Fruit fly (Drosophila melanogaster): Measurements from ENCODE around the gene CG7298.

The CG7298 gene

DNA sequence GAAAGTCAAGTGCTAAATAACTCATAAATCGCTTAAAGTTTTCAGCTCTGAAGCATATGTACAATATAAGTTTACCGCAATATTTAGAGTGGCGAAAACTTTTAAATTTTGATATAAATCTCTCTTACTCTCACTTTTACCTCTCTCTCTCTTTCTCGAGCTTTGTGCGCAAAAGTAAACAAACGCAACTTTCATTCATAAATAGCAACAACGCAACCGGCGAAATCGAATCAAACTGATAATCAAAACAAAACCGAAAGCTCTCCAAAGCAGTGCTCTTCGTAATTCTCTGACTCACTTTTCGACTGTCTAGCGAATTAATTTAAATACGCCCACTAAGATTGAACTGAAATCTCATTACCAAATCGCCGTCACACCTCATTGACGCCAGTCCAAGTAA is 17.6 kb downstream of the CG7298 start:
- TF ChIP-seq CG11294 (GFP tag; IDR thresholded peaks at IDR 0.05): no peak
- no peak for TF ChIP-seq CG10669 (GFP tag; optimal IDR thresholded peaks at IDR 0.05)
- TF ChIP-seq Blimp-1 (GFP tag; optimal IDR thresholded peaks at IDR 0.05): peak; percentile 62
- TF ChIP-seq topi (GFP tag; optimal IDR thresholded peaks at IDR 0.05): no peak
- TF ChIP-seq pdm3 (GFP tag; optimal IDR thresholded peaks at IDR 0.05): no peak
- peak; percentile 65 for TF ChIP-seq Eip78C (GFP tag)

- peak; percentile 61 for TF ChIP-seq Sox102F (GFP tag; optimal IDR thresholded peaks at IDR 0.05)
- peak; percentile 73 for TF ChIP-seq achi (GFP tag; optimal IDR thresholded peaks at IDR 0.05)
- TF ChIP-seq net (GFP tag; optimal IDR thresholded peaks at IDR 0.05): peak; percentile 70
- TF ChIP-seq CG1621 (tag; optimal IDR thresholded peaks at IDR 0.05): peak; percentile 66
- peak; percentile 79 for TF ChIP-seq pdm3 (GFP tag; optimal IDR thresholded peaks at IDR 0.05)
- TF ChIP-seq CG3919 (GFP tag; optimal IDR thresholded peaks at IDR 0.05): peak; percentile 28
- TF ChIP-seq OdsH (GFP tag; optimal IDR thresholded peaks at IDR 0.05): peak; percentile 81
- TF ChIP-seq esn (GFP tag; optimal IDR thresholded peaks at IDR 0.05): peak; percentile 63
- peak; percentile 32 to 65 for TF ChIP-seq salr (GFP tag; optimal IDR thresholded peaks at IDR 0.05)
- TF ChIP-seq CG15336 (GFP tag; IDR thresholded peaks at IDR 0.05): peak; percentile 71
- peak; percentile 81 for TF ChIP-seq acj6 (GFP tag; optimal IDR thresholded peaks at IDR 0.05)
- peak; percentile 31 for TF ChIP-seq CG6276 (GFP tag; optimal IDR thresholded peaks at IDR 0.05)
- TF ChIP-seq CG8632 (GFP tag; optimal IDR thresholded peaks at IDR 0.05): peak; percentile 72
- peak; percentile 37 for TF ChIP-seq Eip75B (GFP tag; optimal IDR thresholded peaks at IDR 0.05)
- TF ChIP-seq CG8319 (GFP tag; optimal IDR thresholded peaks at IDR 0.05): no peak
- peak; percentile 49 for TF ChIP-seq CG6792 (GFP tag; optimal IDR thresholded peaks at IDR 0.05)
- no peak for TF ChIP-seq CG6854 (GFP tag; optimal IDR thresholded peaks at IDR 0.05)
- no peak for TF ChIP-seq CG11762 (GFP tag; optimal IDR thresholded peaks at IDR 0.05; ENCODE audit: insufficient read depth)
- TF ChIP-seq Eip78C (GFP tag): peak; percentile 95
- peak; percentile 62 for TF ChIP-seq CG31627 (GFP tag; optimal IDR thresholded peaks at IDR 0.05)
- peak; percentile 76 for TF ChIP-seq CG8119 (GFP tag; IDR thresholded peaks at IDR 0.05)
- TF ChIP-seq Lpt (GFP tag; optimal IDR thresholded peaks at IDR 0.05): peak; percentile 11
- no peak for TF ChIP-seq CG11902 (GFP tag; optimal IDR thresholded peaks at IDR 0.05)
- TF ChIP-seq CG7368 (GFP tag; optimal IDR thresholded peaks at IDR 0.05): peak; percentile 15
- peak; percentile 51 for TF ChIP-seq CG4318 (GFP tag; optimal IDR thresholded peaks at IDR 0.05)
- TF ChIP-seq fd85E (GFP tag; optimal IDR thresholded peaks at IDR 0.05): no peak
- peak; percentile 30 for TF ChIP-seq Ets21C (GFP tag; optimal IDR thresholded peaks at IDR 0.05)
- peak; percentile 45 for TF ChIP-seq CG10669 (GFP tag; optimal IDR thresholded peaks at IDR 0.05)
- peak; percentile 41 for TF ChIP-seq dsx (GFP tag; optimal IDR thresholded peaks at IDR 0.05; ENCODE audit: poor library complexity, severe bottlenecking)
- TF ChIP-seq Sox15 (GFP tag; optimal IDR thresholded peaks at IDR 0.05): peak; percentile 66
- TF ChIP-seq CG16779 (tag; optimal IDR thresholded peaks at IDR 0.05): no peak
- TF ChIP-seq eg (GFP tag; IDR thresholded peaks at IDR 0.05): no peak
- TF ChIP-seq CG6808 (GFP tag; optimal IDR thresholded peaks at IDR 0.05): no peak
- TF ChIP-seq cyc (GFP tag; optimal IDR thresholded peaks at IDR 0.05): no peak
- TF ChIP-seq svp (GFP tag): peak; percentile 77
- TF ChIP-seq Blimp-1 (GFP tag; optimal IDR thresholded peaks at IDR 0.05): no peak
- peak; percentile 48 for TF ChIP-seq Hr39 (GFP tag; optimal IDR thresholded peaks at IDR 0.05)
- peak; percentile 65 for TF ChIP-seq Met (GFP tag; optimal IDR thresholded peaks at IDR 0.05)
- peak; percentile 60 for TF ChIP-seq Ets96B (tag; optimal IDR thresholded peaks at IDR 0.05)
- TF ChIP-seq CG3032 (tag; optimal IDR thresholded peaks at IDR 0.05): peak; percentile 38
- TF ChIP-seq Hr38 (GFP tag; optimal IDR thresholded peaks at IDR 0.05): no peak
- TF ChIP-seq Hr4 (GFP tag; optimal IDR thresholded peaks at IDR 0.05): peak; percentile 87
- TF ChIP-seq Gug (GFP tag; IDR thresholded peaks at IDR 0.05): no peak
- TF ChIP-seq CG10631 (GFP tag; optimal IDR thresholded peaks at IDR 0.05): peak; percentile 67
- TF ChIP-seq CG9139 (GFP tag; optimal IDR thresholded peaks at IDR 0.05): no peak
- peak; percentile 39 for TF ChIP-seq lz (GFP tag; optimal IDR thresholded peaks at IDR 0.05)
- TF ChIP-seq Sox14 (GFP tag; optimal IDR thresholded peaks at IDR 0.05): peak; percentile 69
Measured at dm6 chr3L:20185206-20185868, 18.1 kb downstream of the CG7298 start.

Measured in whole organism, prepupa.